Worm (Caenorhabditis elegans): ENCODE data around the gene enri-2.
"Not testable (repeated sequence)": the region's sequence is repeated elsewhere in the genome, so short reads cannot be mapped to it uniquely, and the experiment has no call there.

The enri-2 gene

ce11 chrX:14528399-14528798 lies 17.2 kb upstream of the enri-2 start, which contains the start of gene nspc-19:
TSS of gene nspc-19 (plus strand) at chrX:14528699.
- not testable (repeated sequence) for TF ChIP-seq egl-13 (tag; optimal IDR thresholded peaks at IDR 0.05); sox-4 (tag; optimal IDR thresholded peaks at IDR 0.05); nhr-19 (GFP tag; conservative IDR thresholded peaks at IDR 0.05)

DNA sequence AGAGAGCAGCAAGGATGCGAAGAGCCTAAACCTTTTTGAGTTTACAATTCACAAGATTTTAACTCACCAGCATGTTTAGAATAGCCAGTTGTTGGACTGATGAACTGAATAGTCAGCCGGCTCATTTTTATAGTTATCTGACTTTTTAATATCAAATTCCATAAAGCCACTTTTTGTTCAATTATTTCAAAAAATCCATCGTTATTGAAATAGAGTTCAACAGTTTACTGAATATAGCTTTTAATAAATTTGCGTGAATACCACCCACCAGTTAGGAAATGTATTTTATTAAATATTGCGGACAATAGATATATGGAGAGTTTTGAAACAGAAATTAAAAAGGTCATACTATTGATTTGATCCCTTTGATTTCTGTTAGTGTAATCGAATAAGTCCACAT lies 15.5 kb upstream of the enri-2 start, which contains the start of gene nspc-20:
nspc-20 (minus strand) TSS at position 101 of the 400 bp plus-strand sequence.
- no peak for TF ChIP-seq pax-3 (tag; optimal IDR thresholded peaks at IDR 0.05)
- no peak for TF ChIP-seq elt-2 (tag; optimal IDR thresholded peaks at IDR 0.05)
- TF ChIP-seq rnt-1 (tag; optimal IDR thresholded peaks at IDR 0.05) = no peak
- TF ChIP-seq efl-3 (GFP tag; optimal IDR thresholded peaks at IDR 0.05) = no peak
- no peak for TF ChIP-seq ceh-88 (GFP tag; IDR thresholded peaks at IDR 0.05)
- no peak for TF ChIP-seq pqm-1 (tag; optimal IDR thresholded peaks at IDR 0.05)
- TF ChIP-seq nhr-90 (tag; optimal IDR thresholded peaks at IDR 0.05; ENCODE audit: poor library complexity) = no peak
- no peak for TF ChIP-seq unc-30 (tag; optimal IDR thresholded peaks at IDR 0.05)
- TF ChIP-seq lin-13 (GFP tag; optimal IDR thresholded peaks at IDR 0.05) = no peak
- TF ChIP-seq tbx-2 (tag; optimal IDR thresholded peaks at IDR 0.05) = no peak
- TF ChIP-seq sptf-1 (tag; optimal IDR thresholded peaks at IDR 0.05) = no peak
- TF ChIP-seq sup-37 (GFP tag; optimal IDR thresholded peaks at IDR 0.05) = no peak
- TF ChIP-seq egl-13 (tag; optimal IDR thresholded peaks at IDR 0.05) = no peak
- TF ChIP-seq hlh-17 (GFP tag; optimal IDR thresholded peaks at IDR 0.05; ENCODE audit: borderline replicate concordance) = no peak
- TF ChIP-seq lin-35 (GFP tag; optimal IDR thresholded peaks at IDR 0.05) = no peak
- no peak for TF ChIP-seq C34B4.2 (tag; optimal IDR thresholded peaks at IDR 0.05)
- no peak for TF ChIP-seq fos-1 (tag; optimal IDR thresholded peaks at IDR 0.05)
- TF ChIP-seq aha-1 (tag; optimal IDR thresholded peaks at IDR 0.05) = no peak
- no peak for TF ChIP-seq alr-1 (tag; optimal IDR thresholded peaks at IDR 0.05; ENCODE audit: borderline replicate concordance)
- no peak for TF ChIP-seq aly-2 (tag; optimal IDR thresholded peaks at IDR 0.05)

DNA sequence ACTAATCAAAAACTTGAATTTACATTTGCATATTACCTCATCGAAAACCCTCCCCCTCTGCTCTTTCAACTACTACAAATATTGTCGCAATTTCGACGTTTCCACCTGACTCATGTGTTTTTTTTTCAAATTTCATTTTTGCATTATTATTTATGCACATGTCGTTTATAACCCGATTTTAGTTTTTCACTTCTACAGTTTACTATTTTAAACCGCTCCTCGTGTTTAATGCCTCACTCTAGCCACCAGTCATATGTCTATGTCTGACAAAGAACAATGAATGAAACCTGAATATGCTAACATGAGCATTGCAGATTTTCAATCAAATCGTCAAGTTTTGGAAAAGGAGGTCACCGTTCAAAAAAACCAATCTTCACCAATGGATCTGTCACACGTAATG lies 11.5 kb upstream of the enri-2 start, which contains the start of gene T24C2.5:
T24C2.5 (plus strand) TSS at position 301 of the 400 bp plus-strand sequence.
- TF ChIP-seq fkh-10 (GFP tag; optimal IDR thresholded peaks at IDR 0.05) (no peak), ceh-82 (tag; optimal IDR thresholded peaks at IDR 0.05) (no peak)

DNA sequence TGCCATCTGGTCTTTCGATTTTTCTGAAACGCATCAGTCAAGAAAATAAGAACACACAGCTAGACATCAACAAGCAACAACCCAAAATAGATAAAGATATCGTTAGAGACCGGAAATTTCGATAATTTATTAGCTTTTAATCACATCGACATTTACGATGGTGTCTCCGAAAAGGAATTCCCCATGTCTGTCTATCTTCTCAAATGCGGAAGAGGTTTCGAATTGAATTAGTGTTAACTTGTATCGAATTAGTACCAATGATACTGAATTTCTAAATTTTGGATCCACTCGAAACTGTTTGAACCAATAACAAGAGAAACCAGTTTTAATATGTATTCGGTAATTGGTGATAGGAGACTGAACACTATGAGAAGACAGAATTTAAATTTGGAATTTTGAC lies 11.0 kb upstream of the enri-2 start:
- TF ChIP-seq pax-3 (tag; optimal IDR thresholded peaks at IDR 0.05) (no peak), blmp-1 (tag; optimal IDR thresholded peaks at IDR 0.05) (peak; percentile 14), nhr-28 (tag; optimal IDR thresholded peaks at IDR 0.05) (no peak), fkh-8 (tag; optimal IDR thresholded peaks at IDR 0.05) (no peak), nhr-85 (tag) (peak; percentile 73), jun-1 (tag; optimal IDR thresholded peaks at IDR 0.05) (no peak), mep-1 (tag; optimal IDR thresholded peaks at IDR 0.05) (no peak)

DNA sequence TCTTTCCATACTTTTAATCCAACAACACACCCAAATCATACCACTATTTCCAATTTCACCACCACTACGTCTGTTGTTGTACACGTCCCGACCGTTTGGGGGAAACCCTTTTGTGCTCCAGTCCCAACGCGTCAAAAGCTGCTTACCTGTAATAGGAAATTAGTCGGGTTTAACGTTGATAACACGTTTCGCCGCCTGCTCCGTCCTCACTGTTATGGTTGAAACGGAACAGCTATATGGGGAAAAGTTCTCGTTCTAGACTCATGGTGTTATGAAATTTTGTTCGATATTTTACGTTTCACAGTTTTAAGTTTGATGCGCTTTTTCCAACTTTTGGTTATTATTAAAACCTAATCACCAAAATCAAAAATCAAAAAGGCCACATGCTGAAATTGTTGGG lies 9.7 kb upstream of the enri-2 start:
- TF ChIP-seq sptf-1 (tag; optimal IDR thresholded peaks at IDR 0.05) = no peak
- TF ChIP-seq egl-13 (tag; optimal IDR thresholded peaks at IDR 0.05) = no peak
- no peak for TF ChIP-seq nhr-237 (tag; optimal IDR thresholded peaks at IDR 0.05)
- no peak for TF ChIP-seq lin-15B (tag; optimal IDR thresholded peaks at IDR 0.05)
- peak; percentile 37 for TF ChIP-seq elt-2 (tag; optimal IDR thresholded peaks at IDR 0.05)
- TF ChIP-seq egl-27 (tag; optimal IDR thresholded peaks at IDR 0.05) = no peak

- TF ChIP-seq efl-1 (optimal IDR thresholded peaks at IDR 0.05) = no peak
- peak in 1 of 2 experiments; percentile 51 for TF ChIP-seq efl-1 (GFP tag; optimal IDR thresholded peaks at IDR 0.05 in 1 of 2)
- TF ChIP-seq hlh-4 (tag; optimal IDR thresholded peaks at IDR 0.05) = no peak
- TF ChIP-seq elt-2 (tag; optimal IDR thresholded peaks at IDR 0.05) = peak; percentile 52
Measured at ce11 chrX:14537625-14538024, 8.0 kb upstream of the enri-2 start.

All from whole organism, L1 larva.